Fruit fly (Drosophila melanogaster) whole organism, embryonic: Measurements from ENCODE around the gene msps.
A peak's percentile ranks its signal among the peaks of the same experiment; 100 is the strongest.

ENCODE experiments used
- CG11093 ChIP-seq: fragments of 200-800 bp; sonication (Bioruptor generic); IDR thresholded peaks from 3 replicates; pipeline ENCODE4 v1.3.6; 2022; ENCODE audit warnings: missing biosample characterization, missing genetic modification characterization
- CG16863 ChIP-seq: fragments of 200-800 bp; sonication (Bioruptor generic); optimal IDR thresholded peaks from 3 replicates; lab custom pipeline; 2016; ENCODE audit warnings: missing biosample characterization, missing genetic modification characterization
- CG4854 ChIP-seq: fragments of 200-800 bp; sonication (Bioruptor generic); optimal IDR thresholded peaks from 2 replicates; lab custom pipeline; 2016; ENCODE audit warnings: missing biosample characterization, missing genetic modification characterization, inconsistent platforms
- CG6175 ChIP-seq: fragments of 200-800 bp; sonication (Bioruptor generic); IDR thresholded peaks from 3 replicates; pipeline ENCODE4 v1.3.6; 2022; ENCODE audit warnings: missing biosample characterization, missing genetic modification characterization
- Ravus ChIP-seq: fragments of 200-800 bp; sonication (Bioruptor generic); IDR thresholded peaks from 2 replicates; pipeline ENCODE4 v1.3.6; 2022; ENCODE audit warnings: missing biosample characterization, missing genetic modification characterization
- ewg ChIP-seq: fragments of 200-800 bp; sonication (Bioruptor generic); optimal IDR thresholded peaks from 3 replicates; lab custom pipeline; 2017; ENCODE audit warnings: mild to moderate bottlenecking, missing biosample characterization, missing genetic modification reagents, missing genetic modification characterization
- h ChIP-seq: fragments of >200 bp; optimal IDR thresholded peaks from 2 replicates; lab custom pipeline; 2017
- knrl ChIP-seq: fragments of 200-800 bp; sonication (Bioruptor generic); IDR thresholded peaks from 3 replicates; pipeline ENCODE4 v1.3.6; 2022; ENCODE audit warnings: missing biosample characterization, missing genetic modification characterization; ENCODE audit not compliant: partially characterized antibody
- pnt ChIP-seq: fragments of 200-800 bp; sonication (Bioruptor generic); optimal IDR thresholded peaks from 3 replicates; lab custom pipeline; 2016; ENCODE audit warnings: missing biosample characterization, missing genetic modification characterization
- pros ChIP-seq: fragments of 200-800 bp; sonication (Bioruptor generic); optimal IDR thresholded peaks from 3 replicates; lab custom pipeline; 2019; ENCODE audit warnings: missing biosample characterization, mild to moderate bottlenecking, missing genetic modification characterization, moderate library complexity

dm6 chr3R:16005943-16006342 is 44.7 kb upstream of the msps start:
- no peak for TF ChIP-seq knrl (GFP tag; lab: Robert Waterston, UW)
- no peak for TF ChIP-seq Ravus (GFP tag; lab: Robert Waterston, UW)
- no peak for TF ChIP-seq pros (GFP tag; lab: Kevin White, UChicago)
- no peak for TF ChIP-seq CG6175 (GFP tag; lab: Robert Waterston, UW)
- no peak for TF ChIP-seq CG11093
- TF ChIP-seq h (lab: Kevin White, UChicago), result no peak
- peak; percentile 28 for TF ChIP-seq CG4854 (GFP tag; lab: Kevin White, UChicago)
- no peak for TF ChIP-seq ewg (GFP tag; lab: Kevin White, UChicago)
- no peak for TF ChIP-seq pnt (GFP tag; lab: Kevin White, UChicago)
- TF ChIP-seq CG16863, result no peak
